Fruit fly (Drosophila melanogaster) whole organism, adult: Measurements from ENCODE around the gene BoYb.

Experiments used
- CG12768 ChIP-seq: fragments of 200-800 bp; sonication (Bioruptor generic); optimal IDR thresholded peaks from 2 replicates; lab custom pipeline; 2017; ENCODE audit warnings: missing biosample characterization, missing genetic modification characterization, mild to moderate bottlenecking, moderate library complexity, missing genetic modification reagents
- CG7045 ChIP-seq: fragments of 200-800 bp; sonication (Bioruptor generic); optimal IDR thresholded peaks from 2 replicates; lab custom pipeline; 2017; ENCODE audit warnings: missing biosample characterization, mild to moderate bottlenecking, missing genetic modification characterization
- CG7101 ChIP-seq: fragments of 200-800 bp; sonication (Bioruptor generic); optimal IDR thresholded peaks from 2 replicates; lab custom pipeline; 2018; ENCODE audit warnings: missing biosample characterization, mild to moderate bottlenecking, missing genetic modification characterization, moderate library complexity
- Clk ChIP-seq: fragments of 200-800 bp; sonication (Bioruptor generic); optimal IDR thresholded peaks from 2 replicates; lab custom pipeline; 2017; ENCODE audit warnings: missing biosample characterization, missing genetic modification characterization
- Crg-1 ChIP-seq: fragments of 200-800 bp; sonication (Bioruptor generic); optimal IDR thresholded peaks from 2 replicates; lab custom pipeline; 2016; ENCODE audit warnings: missing biosample characterization, missing genetic modification characterization
- Mnt ChIP-seq: fragments of 200-800 bp; sonication (Bioruptor generic); optimal IDR thresholded peaks from 2 replicates; lab custom pipeline; 2016; ENCODE audit warnings: missing biosample characterization, mild to moderate bottlenecking, missing genetic modification characterization
- cic ChIP-seq: fragments of 200-800 bp; sonication (Bioruptor generic); optimal IDR thresholded peaks from 2 replicates; lab custom pipeline; 2017; ENCODE audit warnings: missing biosample characterization, mild to moderate bottlenecking, missing genetic modification characterization, moderate library complexity
- cnc ChIP-seq, 2 experiments: fragments of >200 bp; optimal IDR thresholded peaks; 2 replicates each; lab custom pipeline; 2017
- kay ChIP-seq: fragments of 200-800 bp; sonication (Bioruptor generic); peaks from one replicate; lab custom pipeline; 2016; ENCODE audit warnings: missing biosample characterization, missing genetic modification characterization, borderline replicate concordance
- tj ChIP-seq: fragments of 200-800 bp; sonication (Bioruptor generic); optimal IDR thresholded peaks from 3 replicates; lab custom pipeline; 2017; ENCODE audit warnings: missing biosample characterization, mild to moderate bottlenecking, missing genetic modification characterization, moderate library complexity

- TF ChIP-seq Clk (no peak), CG7101 (peak; percentile 38), CG7045 (GFP tag; lab: Kevin White, UChicago) (no peak), Crg-1 (GFP tag; lab: Kevin White, UChicago) (no peak), cic (GFP tag; lab: Kevin White, UChicago) (no peak), CG12768 (GFP tag; lab: Kevin White, UChicago) (peak; percentile 3), kay (no peak), Mnt (GFP tag; lab: Kevin White, UChicago) (peak; percentile 1), cnc (optimal IDR thresholded peaks at IDR 0.05; lab: Kevin White, UChicago) (no peak), tj (GFP tag; lab: Kevin White, UChicago) (peak; percentile 39)
Measured at dm6 chr3L:22877934-22878333, 23.8 kb upstream of the BoYb start.
